Fruit fly (Drosophila melanogaster) whole organism, pupa: ENCODE measurements around the gene Spn38F.

Experiments
- CG10348 ChIP-seq: fragments of 200-800 bp; sonication (Bioruptor generic); IDR thresholded peaks from 2 replicates; pipeline ENCODE4 v1.3.6; 2022; ENCODE audit warnings: missing biosample characterization, missing genetic modification characterization
- CG17806 ChIP-seq: fragments of 200-800 bp; sonication (Bioruptor generic); optimal IDR thresholded peaks from 2 replicates; lab custom pipeline; 2018; ENCODE audit warnings: missing biosample characterization, mild to moderate bottlenecking, missing genetic modification characterization, moderate library complexity
- CG8301 ChIP-seq: fragments of 200-800 bp; sonication (Bioruptor generic); optimal IDR thresholded peaks from 2 replicates; lab custom pipeline; 2018; ENCODE audit warnings: missing biosample characterization, mild to moderate bottlenecking, missing genetic modification characterization

DNA sequence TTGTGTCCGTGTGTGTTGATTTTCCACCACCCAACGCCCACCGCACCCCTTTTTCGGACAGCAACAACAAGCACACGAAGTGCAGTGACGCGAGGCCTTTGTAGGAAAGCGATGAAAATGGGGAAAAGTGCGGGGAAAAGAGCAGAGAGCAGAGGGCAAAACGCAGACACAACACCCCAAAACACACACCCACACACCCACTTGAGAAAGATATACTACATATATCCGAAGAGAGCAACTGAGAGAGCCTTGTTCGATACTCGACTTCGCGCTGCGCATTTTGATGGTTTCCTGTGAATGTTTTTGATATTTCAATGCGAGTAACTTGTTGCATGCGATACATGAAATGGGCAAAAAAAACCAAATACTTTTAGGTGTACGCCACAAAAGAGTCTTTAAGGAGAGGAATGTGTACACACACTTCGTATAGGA, 34.0 kb downstream of the Spn38F start:
- no peak for TF ChIP-seq CG8301 (tag; lab: Kevin White, UChicago)
- TF ChIP-seq CG17806 (tag; lab: Kevin White, UChicago), result no peak
- TF ChIP-seq CG10348, result no peak
